Worm (Caenorhabditis elegans) whole organism, L1 larva: ENCODE data around the gene W03B1.9.

Experiments used
- aha-1 ChIP-seq: fragments of 150-350 bp; optimal IDR thresholded peaks from 2 replicates; lab custom pipeline; 2014; ENCODE audit warnings: missing biosample characterization, missing genetic modification characterization
- alr-1 ChIP-seq: fragments of 200-800 bp; sonication (Bioruptor generic); optimal IDR thresholded peaks from 2 replicates; lab custom pipeline; 2018; ENCODE audit warnings: borderline replicate concordance, mild to moderate bottlenecking, missing genetic modification characterization, missing compliant biosample characterization
- aly-2 ChIP-seq: fragments of 150-350 bp; optimal IDR thresholded peaks from 2 replicates; lab custom pipeline; 2014; ENCODE audit warnings: missing biosample characterization, missing genetic modification characterization
- ces-1 ChIP-seq: fragments of 150-350 bp; optimal IDR thresholded peaks from 2 replicates; lab custom pipeline; 2014; ENCODE audit warnings: missing biosample characterization, missing genetic modification reagents, missing genetic modification characterization
- elt-3 ChIP-seq, 6 experiments: fragments of 150-350 bp in 1 of 6; sonication (generic microtip); optimal IDR thresholded peaks; 2 replicates each; lab custom pipeline; 2017 to 2018; ENCODE audit warnings: missing biosample characterization in 6 of 6, missing genetic modification characterization in 6 of 6, inconsistent platforms in 1 of 6
- irx-1 ChIP-seq: sonication (generic microtip); optimal IDR thresholded peaks from 2 replicates; lab custom pipeline; 2016; ENCODE audit warnings: missing genetic modification characterization, missing compliant biosample characterization
- lin-15B ChIP-seq: fragments of 150-350 bp; sonication (generic microtip); optimal IDR thresholded peaks from 3 replicates; lab custom pipeline; 2014; ENCODE audit warnings: missing biosample characterization, missing genetic modification characterization
- nhr-19 ChIP-seq: fragments of 200-800 bp; sonication (Bioruptor generic); conservative IDR thresholded peaks from 2 replicates; pipeline ENCODE4 v1.3.6; 2022; ENCODE audit warnings: missing genetic modification characterization, missing compliant biosample characterization
- nhr-28 ChIP-seq: fragments of 150-350 bp; optimal IDR thresholded peaks from 2 replicates; lab custom pipeline; 2014; ENCODE audit warnings: missing biosample characterization, missing genetic modification characterization
- nhr-90 ChIP-seq: sonication (generic microtip); optimal IDR thresholded peaks from 2 replicates; lab custom pipeline; 2016; ENCODE audit warnings: mild to moderate bottlenecking, missing genetic modification characterization, missing compliant biosample characterization; ENCODE audit not compliant: poor library complexity
- pag-3 ChIP-seq: sonication (generic microtip); optimal IDR thresholded peaks from 2 replicates; lab custom pipeline; 2017; ENCODE audit warnings: missing genetic modification characterization, mild to moderate bottlenecking, missing compliant biosample characterization, antibody characterized with exemption, borderline replicate concordance; ENCODE audit not compliant: insufficient read depth
- tbx-2 ChIP-seq: sonication (generic microtip); optimal IDR thresholded peaks from 2 replicates; lab custom pipeline; 2016; ENCODE audit warnings: missing genetic modification characterization, missing compliant biosample characterization
- unc-62 ChIP-seq: fragments of 150-350 bp; optimal IDR thresholded peaks from 2 replicates; lab custom pipeline; 2014; ENCODE audit warnings: missing biosample characterization, missing genetic modification reagents, missing genetic modification characterization
- ztf-11 ChIP-seq, 2 experiments: sonication (generic microtip); optimal IDR thresholded peaks; 2 replicates each; lab custom pipeline; 2016 to 2017; ENCODE audit warnings: missing genetic modification characterization in 2 of 2, missing biosample characterization in 1 of 2, missing compliant biosample characterization in 1 of 2

- TF ChIP-seq irx-1 (tag; lab: Kevin White, UChicago) (no peak), aly-2 (tag; lab: Kevin White, UChicago) (no peak), pag-3 (tag; lab: Kevin White, UChicago) (no peak), nhr-90 (no peak), unc-62 (GFP tag; lab: Kevin White, UChicago) (no peak), lin-15B (tag; lab: Kevin White, UChicago) (no peak), alr-1 (tag; lab: Kevin White, UChicago) (no peak), nhr-28 (tag; lab: Kevin White, UChicago) (no peak), tbx-2 (tag; lab: Kevin White, UChicago) (no peak), ces-1 (GFP tag; lab: Kevin White, UChicago) (no peak), elt-3 (tag; optimal IDR thresholded peaks at IDR 0.05; lab: Kevin White, UChicago) (no peak), aha-1 (tag; lab: Kevin White, UChicago) (no peak), ztf-11 (tag; optimal IDR thresholded peaks at IDR 0.05; lab: Kevin White, UChicago) (no peak), nhr-19 (GFP tag; lab: Robert Waterston, UW) (no peak)
Measured at ce11 chrIV:4393488-4393887, 36.7 kb upstream of the W03B1.9 start.
